Worm (Caenorhabditis elegans): ENCODE data around the gene enu-3.2.

ce11 chrIII:4763509-4763908, 21.5 kb downstream of the enu-3.2 start, which contains the start of gene B0393.4:
- TF ChIP-seq nhr-2 (tag; optimal IDR thresholded peaks at IDR 0.05) = no peak
- no peak for TF ChIP-seq nhr-28 (tag; optimal IDR thresholded peaks at IDR 0.05)
- TF ChIP-seq unc-62 (GFP tag; optimal IDR thresholded peaks at IDR 0.05) = no peak
- TF ChIP-seq snpc-4 (tag; optimal IDR thresholded peaks at IDR 0.05) = no peak
- TF ChIP-seq blmp-1 (tag; optimal IDR thresholded peaks at IDR 0.05) = no peak
- no peak for TF ChIP-seq elt-3 (tag; optimal IDR thresholded peaks at IDR 0.05)
- TF ChIP-seq nhr-12 (tag; optimal IDR thresholded peaks at IDR 0.05) = no peak
- no peak for TF ChIP-seq nhr-237 (tag; optimal IDR thresholded peaks at IDR 0.05)
- TF ChIP-seq mep-1 (tag; optimal IDR thresholded peaks at IDR 0.05) = no peak
- TF ChIP-seq ceh-83 (GFP tag; optimal IDR thresholded peaks at IDR 0.05) = no peak
- TF ChIP-seq nhr-76 (tag; optimal IDR thresholded peaks at IDR 0.05) = no peak

All from whole organism, mixed stage, embryonic.